Worm (Caenorhabditis elegans) whole organism, L4 larva: ENCODE data around the gene madf-9.

Source experiments
- ceh-62 ChIP-seq: sonication (generic microtip); optimal IDR thresholded peaks from 2 replicates; lab custom pipeline; 2017; ENCODE audit warnings: missing biosample characterization, missing genetic modification characterization
- duxl-1 ChIP-seq: sonication (generic microtip); optimal IDR thresholded peaks from 2 replicates; lab custom pipeline; 2016; ENCODE audit warnings: mild to moderate bottlenecking, missing genetic modification characterization, moderate library complexity, missing compliant biosample characterization; ENCODE audit not compliant: poor library complexity
- dve-1 ChIP-seq: sonication (generic microtip); optimal IDR thresholded peaks from 2 replicates; lab custom pipeline; 2017; ENCODE audit warnings: antibody characterized with exemption, mild to moderate bottlenecking, missing genetic modification characterization, missing compliant biosample characterization; ENCODE audit not compliant: insufficient read depth
- hlh-30 ChIP-seq: sonication (generic microtip); optimal IDR thresholded peaks from 2 replicates; lab custom pipeline; 2017; ENCODE audit warnings: antibody characterized with exemption, mild to moderate bottlenecking, missing genetic modification characterization, missing compliant biosample characterization; ENCODE audit not compliant: insufficient read depth
- jun-1 ChIP-seq: fragments of 150-350 bp; optimal IDR thresholded peaks from 2 replicates; lab custom pipeline; 2014; ENCODE audit warnings: missing biosample characterization, missing genetic modification reagents, missing genetic modification characterization
- lin-13 ChIP-seq: fragments of 150-350 bp; optimal IDR thresholded peaks from 2 replicates; lab custom pipeline; 2014; ENCODE audit warnings: missing biosample characterization, missing genetic modification reagents, missing genetic modification characterization
- lir-3 ChIP-seq: sonication (generic microtip); optimal IDR thresholded peaks from 2 replicates; lab custom pipeline; 2016; ENCODE audit warnings: mild to moderate bottlenecking, missing genetic modification characterization, missing compliant biosample characterization
- nhr-42 ChIP-seq: fragments of 200-800 bp; sonication (Bioruptor generic); IDR thresholded peaks from 2 replicates; pipeline ENCODE4 v1.3.6; 2022; ENCODE audit warnings: missing genetic modification characterization, missing compliant biosample characterization
- nhr-76 ChIP-seq: fragments of 150-350 bp; optimal IDR thresholded peaks from 2 replicates; lab custom pipeline; 2014; ENCODE audit warnings: missing biosample characterization, missing genetic modification characterization
- saeg-2 ChIP-seq: fragments of 200-800 bp; sonication (Bioruptor generic); IDR thresholded peaks from 2 replicates; pipeline ENCODE4 v1.3.6; 2022; ENCODE audit warnings: missing genetic modification reagents, missing genetic modification characterization, missing compliant biosample characterization
- skn-1 ChIP-seq: fragments of 150-350 bp; optimal IDR thresholded peaks from 2 replicates; lab custom pipeline; 2014; ENCODE audit warnings: missing biosample characterization, missing genetic modification characterization

DNA sequence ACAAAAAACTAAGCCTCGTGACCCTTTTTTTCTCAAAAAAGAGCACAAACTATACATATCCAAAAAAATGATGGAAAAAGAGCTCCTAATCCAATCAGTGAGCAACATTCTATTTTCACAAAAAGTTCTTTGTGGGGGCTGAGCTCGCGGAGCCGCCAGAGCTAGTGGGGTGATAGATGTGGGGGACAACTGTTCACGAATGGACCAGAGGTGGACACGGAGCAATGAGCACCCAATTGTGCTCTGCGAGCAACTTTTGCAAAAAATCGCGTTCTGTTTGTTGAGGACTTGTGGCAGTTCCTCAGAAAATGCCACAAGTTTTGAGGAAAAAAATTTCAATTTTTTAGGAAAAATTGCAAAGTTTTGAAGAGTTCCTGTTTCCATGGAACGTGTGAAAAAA, 17.9 kb downstream of the madf-9 start:
- TF ChIP-seq nhr-42 (GFP tag; lab: Robert Waterston, UW) = no peak
- no peak for TF ChIP-seq saeg-2 (GFP tag; lab: Robert Waterston, UW)
- no peak for TF ChIP-seq lir-3
- TF ChIP-seq hlh-30 (tag; lab: Kevin White, UChicago) = no peak
- TF ChIP-seq ceh-62 = no peak
- TF ChIP-seq lin-13 (GFP tag; lab: Kevin White, UChicago) = no peak
- TF ChIP-seq jun-1 = no peak
- TF ChIP-seq duxl-1 (tag; lab: Kevin White, UChicago) = no peak
- TF ChIP-seq dve-1 = no peak
- no peak for TF ChIP-seq nhr-76 (tag; lab: Kevin White, UChicago)
- no peak for TF ChIP-seq skn-1 (tag; lab: Kevin White, UChicago)
